Fruit fly (Drosophila melanogaster) S2 (cell line): ENCODE results near the gene Or85a.

Experiments
- CG8478 ChIP-seq: fragments of >200 bp; optimal IDR thresholded peaks from 2 replicates; lab custom pipeline; 2018
- CTCF ChIP-seq, 2 experiments: fragments of >200 bp; optimal IDR thresholded peaks; 2 replicates each; lab custom pipeline; 2018

dm6 chr3R:8326884-8327283 lies 5.3 kb downstream of the Or85a start:
- TF ChIP-seq CG8478: no peak
- TF ChIP-seq CTCF (optimal IDR thresholded peaks at IDR 0.05; lab: Kevin White, UChicago): no peak
